Fruit fly (Drosophila melanogaster) whole organism, wandering third instar larva: ENCODE measurements around the gene CG6873.

Experiments used
- Abd-B ChIP-seq: fragments of >200 bp; optimal IDR thresholded peaks from 2 replicates; lab custom pipeline; 2017; ENCODE audit warnings: missing biosample characterization, missing genetic modification characterization
- CG32264 ChIP-seq: fragments of 200-800 bp; sonication (Bioruptor generic); optimal IDR thresholded peaks from 2 replicates; lab custom pipeline; 2016; ENCODE audit warnings: missing biosample characterization, missing genetic modification characterization
- CG9705 ChIP-seq: fragments of 200-800 bp; sonication (Bioruptor generic); optimal IDR thresholded peaks from 2 replicates; lab custom pipeline; 2018; ENCODE audit warnings: missing biosample characterization, mild to moderate bottlenecking, missing genetic modification characterization
- CrebA ChIP-seq: fragments of 200-800 bp; sonication (Bioruptor generic); optimal IDR thresholded peaks from 2 replicates; lab custom pipeline; 2016; ENCODE audit warnings: missing biosample characterization, mild to moderate bottlenecking, missing genetic modification characterization, borderline replicate concordance
- Dfd ChIP-seq: fragments of >200 bp; optimal IDR thresholded peaks from 2 replicates; lab custom pipeline; 2017; ENCODE audit warnings: missing biosample characterization, missing genetic modification characterization
- Dif ChIP-seq: fragments of 200-275, 200-300 bp; sonication (Bioruptor generic); optimal IDR thresholded peaks from 2 replicates; lab custom pipeline; 2018; ENCODE audit warnings: missing biosample characterization, missing genetic modification characterization; ENCODE audit not compliant: partially characterized antibody
- GATAd ChIP-seq: sonication (Bioruptor generic); optimal IDR thresholded peaks from 2 replicates; lab custom pipeline; 2016; ENCODE audit warnings: missing biosample characterization, missing genetic modification characterization
- HLH106 ChIP-seq: fragments of 200-800 bp; optimal IDR thresholded peaks from 3 replicates; lab custom pipeline; 2019; ENCODE audit warnings: missing biosample characterization, mild to moderate bottlenecking, missing genetic modification characterization, moderate library complexity
- Hnf4 ChIP-seq: fragments of 200-800 bp; sonication (Bioruptor generic); optimal IDR thresholded peaks from 2 replicates; lab custom pipeline; 2016; ENCODE audit warnings: missing biosample characterization, mild to moderate bottlenecking, missing genetic modification characterization
- Hr78 ChIP-seq: fragments of >200 bp; optimal IDR thresholded peaks from 2 replicates; lab custom pipeline; 2017; ENCODE audit warnings: missing biosample characterization, missing genetic modification characterization
- Hr83 ChIP-seq: fragments of 200-300 bp; sonication (Bioruptor generic); optimal IDR thresholded peaks from 2 replicates; lab custom pipeline; 2016; ENCODE audit warnings: missing biosample characterization, mild to moderate bottlenecking, missing genetic modification characterization, moderate library complexity; ENCODE audit not compliant: poor library complexity, severe bottlenecking
- Jra ChIP-seq: sonication (Bioruptor generic); optimal IDR thresholded peaks from 2 replicates; lab custom pipeline; 2016; ENCODE audit warnings: missing biosample characterization, missing genetic modification characterization
- Myc ChIP-seq: fragments of >200 bp; optimal IDR thresholded peaks from 2 replicates; lab custom pipeline; 2017
- N ChIP-seq: fragments of >200 bp; optimal IDR thresholded peaks from 2 replicates; lab custom pipeline; 2018; ENCODE audit warnings: missing biosample characterization, missing external identifiers, missing genetic modification characterization
- OdsH ChIP-seq: fragments of 200-800 bp; sonication (Bioruptor generic); optimal IDR thresholded peaks from 2 replicates; lab custom pipeline; 2016; ENCODE audit warnings: missing biosample characterization, mild to moderate bottlenecking, missing genetic modification characterization
- Rel ChIP-seq, 2 experiments: fragments of 200-800 bp; sonication (Bioruptor generic) in 1 of 2; optimal IDR thresholded peaks; 2 replicates in 1 of 2; 3 replicates in 1 of 2; lab custom pipeline; 2016 to 2019; ENCODE audit warnings: mild to moderate bottlenecking in 2 of 2, missing biosample characterization in 2 of 2, missing genetic modification characterization in 2 of 2, moderate library complexity in 1 of 2
- br ChIP-seq: fragments of 200-800 bp; sonication (Bioruptor generic); optimal IDR thresholded peaks from 2 replicates; lab custom pipeline; 2016; ENCODE audit warnings: missing biosample characterization, missing genetic modification characterization
- brk ChIP-seq: fragments of 200-800 bp; sonication (Bioruptor generic); optimal IDR thresholded peaks from 2 replicates; lab custom pipeline; 2016; ENCODE audit warnings: missing biosample characterization, mild to moderate bottlenecking, missing genetic modification characterization
- dmrt93B ChIP-seq: fragments of 200-800 bp; sonication (Bioruptor generic); optimal IDR thresholded peaks from 2 replicates; lab custom pipeline; 2018; ENCODE audit warnings: missing biosample characterization, mild to moderate bottlenecking, missing genetic modification characterization
- dsf ChIP-seq: sonication (Bioruptor generic); optimal IDR thresholded peaks from 2 replicates; lab custom pipeline; 2016; ENCODE audit warnings: missing biosample characterization, missing genetic modification characterization, borderline replicate concordance
- ey ChIP-seq: fragments of 200-800 bp; sonication (Bioruptor generic); optimal IDR thresholded peaks from 2 replicates; lab custom pipeline; 2016; ENCODE audit warnings: missing biosample characterization, missing genetic modification characterization
- h ChIP-seq: fragments of 200-800 bp; sonication (Bioruptor generic); optimal IDR thresholded peaks from 3 replicates; lab custom pipeline; 2016; ENCODE audit warnings: missing biosample characterization, mild to moderate bottlenecking, missing genetic modification characterization
- jim ChIP-seq: fragments of 175-275, 200-325 bp; sonication (Bioruptor generic); optimal IDR thresholded peaks from 2 replicates; lab custom pipeline; 2016; ENCODE audit warnings: missing biosample characterization, mild to moderate bottlenecking, missing genetic modification characterization
- lola ChIP-seq: fragments of >200 bp; optimal IDR thresholded peaks from 2 replicates; lab custom pipeline; 2017; ENCODE audit warnings: missing biosample characterization, missing genetic modification characterization
- pan ChIP-seq: fragments of >200 bp; optimal IDR thresholded peaks from 2 replicates; lab custom pipeline; 2017
- psq ChIP-seq: fragments of 200-800 bp; sonication (Bioruptor generic); optimal IDR thresholded peaks from 3 replicates; lab custom pipeline; 2017; ENCODE audit warnings: missing biosample characterization, mild to moderate bottlenecking, missing genetic modification characterization, moderate library complexity
- rgr ChIP-seq: fragments of 200-800 bp; sonication (Bioruptor generic); optimal IDR thresholded peaks from 3 replicates; lab custom pipeline; 2016; ENCODE audit warnings: missing biosample characterization, mild to moderate bottlenecking, missing genetic modification characterization
- sage ChIP-seq: fragments of 200-800 bp; sonication (Bioruptor generic); optimal IDR thresholded peaks from 2 replicates; lab custom pipeline; 2016; ENCODE audit warnings: missing biosample characterization, mild to moderate bottlenecking, missing genetic modification characterization
- sv ChIP-seq: fragments of 200-800 bp; sonication (Bioruptor generic); optimal IDR thresholded peaks from 3 replicates; lab custom pipeline; 2016; ENCODE audit warnings: missing biosample characterization, missing genetic modification characterization
- tai ChIP-seq: sonication (Bioruptor generic); optimal IDR thresholded peaks from 2 replicates; lab custom pipeline; 2016; ENCODE audit warnings: missing biosample characterization, missing genetic modification characterization
- usp ChIP-seq: fragments of >200 bp; optimal IDR thresholded peaks from 2 replicates; lab custom pipeline; 2017; ENCODE audit warnings: missing biosample characterization, missing genetic modification characterization
- woc ChIP-seq: sonication (Bioruptor generic); optimal IDR thresholded peaks from 2 replicates; lab custom pipeline; 2016; ENCODE audit warnings: missing biosample characterization, mild to moderate bottlenecking, missing genetic modification characterization

CG6873 gene

DNA sequence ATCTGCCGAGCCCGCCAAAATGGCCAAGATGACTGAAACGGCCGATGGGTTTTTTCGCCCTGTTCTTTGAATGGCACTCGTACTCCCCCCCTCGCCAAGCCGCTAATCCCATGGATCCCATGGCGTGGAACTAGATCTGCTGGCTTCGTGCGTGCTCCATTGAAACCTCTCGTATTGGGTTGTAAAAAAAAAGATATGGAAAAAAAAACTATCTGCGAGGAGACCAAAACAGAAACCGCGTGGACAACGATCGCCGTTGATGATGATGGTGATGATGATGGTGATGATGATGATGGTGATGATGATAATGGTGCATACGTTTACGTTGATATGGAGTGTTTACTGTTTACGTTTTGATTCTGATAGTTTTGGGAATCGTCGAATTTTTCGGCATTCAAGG is 37.9 kb downstream of the CG6873 start:
- no peak for TF ChIP-seq OdsH (GFP tag; lab: Kevin White, UChicago)
- TF ChIP-seq, all 38 proteins: peak for 0

DNA sequence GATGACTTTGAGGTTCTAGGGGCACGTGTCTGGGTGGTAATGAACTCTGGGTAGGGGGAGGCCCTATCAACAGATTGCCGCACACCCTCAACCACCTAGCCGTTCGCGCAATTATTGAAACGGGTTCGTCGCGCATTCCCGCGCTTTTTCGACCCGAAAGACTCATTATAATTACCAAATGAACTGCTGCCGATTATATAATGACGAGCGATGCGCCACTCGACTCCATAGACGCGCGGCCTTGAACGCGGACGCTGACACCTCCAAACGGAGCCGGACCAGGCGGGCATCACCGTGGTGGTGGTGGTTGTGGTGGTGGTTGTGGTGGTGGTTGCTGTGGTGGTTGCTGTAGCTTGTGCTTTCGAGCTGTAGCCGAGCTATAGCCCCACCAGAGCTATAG is 39.1 kb downstream of the CG6873 start:
- TF ChIP-seq Hr78 (no peak), Rel (GFP tag; optimal IDR thresholded peaks at IDR 0.05; lab: Kevin White, UChicago) (no peak), Rel (tag; optimal IDR thresholded peaks at IDR 0.05; lab: Kevin White, UChicago) (no peak), pan (no peak), h (no peak), CG32264 (GFP tag; lab: Kevin White, UChicago) (no peak), lola (GFP tag; lab: Kevin White, UChicago) (no peak), dmrt93B (GFP tag; lab: Kevin White, UChicago) (no peak), Dfd (GFP tag; lab: Kevin White, UChicago) (no peak), CrebA (GFP tag; lab: Kevin White, UChicago) (no peak), Hnf4 (GFP tag; lab: Kevin White, UChicago) (no peak), woc (GFP tag; lab: Kevin White, UChicago) (no peak), psq (GFP tag; lab: Kevin White, UChicago) (no peak), N (GFP tag; lab: Kevin White, UChicago) (no peak), CG9705 (GFP tag; lab: Kevin White, UChicago) (no peak), ey (GFP tag; lab: Kevin White, UChicago) (no peak), Abd-B (GFP tag; lab: Kevin White, UChicago) (no peak), sage (GFP tag; lab: Kevin White, UChicago) (no peak)
- TF ChIP-seq, all 38 proteins: peak for 0

DNA sequence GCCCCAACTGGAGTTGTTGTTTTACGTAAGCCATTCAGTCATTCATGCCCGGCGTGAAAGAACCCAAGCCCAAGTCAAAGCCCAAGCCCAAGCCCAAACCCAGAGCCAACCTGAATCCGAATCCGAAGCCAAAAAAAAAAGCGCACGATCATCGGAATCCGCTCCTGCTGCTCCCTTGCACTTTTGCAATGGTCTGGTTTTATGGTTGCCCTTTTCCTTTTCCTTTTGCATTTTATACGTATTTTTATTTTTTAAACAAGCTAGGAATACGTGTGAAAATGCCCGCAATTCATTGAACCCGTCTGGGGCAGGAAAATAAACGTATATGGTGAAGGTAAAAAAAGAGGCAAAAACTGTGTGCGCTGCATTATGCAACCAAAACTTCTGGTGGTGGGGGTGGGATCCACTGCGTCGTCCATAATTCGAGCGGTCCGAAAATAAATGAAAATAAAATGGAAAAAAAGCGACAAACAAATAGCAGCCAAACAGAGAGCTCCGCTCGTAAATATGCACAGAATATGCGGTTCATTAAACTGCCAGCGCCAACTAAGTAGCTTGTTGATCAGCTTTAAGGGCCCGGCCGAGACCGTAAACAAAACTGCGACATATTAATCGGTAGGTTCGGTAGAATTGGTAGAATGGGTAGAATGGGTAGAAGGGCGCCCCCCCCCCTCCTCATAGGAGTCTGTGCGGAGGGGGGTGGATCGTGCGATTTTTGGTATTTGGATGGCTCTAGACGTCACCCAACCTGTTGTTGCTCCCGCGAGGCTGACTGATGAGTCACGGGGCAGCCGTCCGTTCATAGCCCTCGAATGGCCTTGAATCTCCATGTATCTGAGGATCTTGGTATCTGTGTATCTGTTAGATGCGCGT is 40.2 kb downstream of the CG6873 start:
- TF ChIP-seq pan (no peak), h (no peak), Hr83 (GFP tag; lab: Kevin White, UChicago) (no peak), Dif (GFP tag; lab: Kevin White, UChicago) (no peak), ey (GFP tag; lab: Kevin White, UChicago) (no peak), CG9705 (GFP tag; lab: Kevin White, UChicago) (no peak), sage (GFP tag; lab: Kevin White, UChicago) (no peak), Myc (lab: Kevin White, UChicago) (no peak), br (GFP tag; lab: Kevin White, UChicago) (no peak), HLH106 (tag; lab: Kevin White, UChicago) (no peak), sv (no peak), psq (GFP tag; lab: Kevin White, UChicago) (no peak), rgr (no peak), usp (GFP tag; lab: Kevin White, UChicago) (no peak)
- TF ChIP-seq, all 38 proteins: peak for 0

DNA sequence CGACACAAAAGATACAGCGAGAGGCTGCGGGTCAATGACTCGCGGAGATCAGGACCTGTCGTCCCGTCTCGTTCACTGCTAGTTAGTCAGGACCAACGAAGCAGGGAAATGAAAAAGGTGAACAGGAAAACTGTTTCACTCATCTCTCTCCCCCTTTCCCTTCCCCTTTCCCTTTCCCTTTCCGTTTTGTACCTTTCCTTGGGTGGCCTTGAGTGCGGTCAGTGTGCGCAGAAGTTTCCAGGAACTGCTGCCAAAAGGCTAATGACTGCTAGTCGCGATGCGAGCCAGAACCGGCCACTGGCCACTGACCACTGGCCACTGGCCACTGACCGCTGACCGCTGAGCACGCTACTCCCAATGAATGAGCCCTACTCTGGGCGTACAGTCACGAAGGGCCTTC is 44.1 kb downstream of the CG6873 start:
- TF ChIP-seq tai, result no peak
- no peak for TF ChIP-seq GATAd
- TF ChIP-seq brk (GFP tag; lab: Kevin White, UChicago), result no peak
- no peak for TF ChIP-seq psq (GFP tag; lab: Kevin White, UChicago)
- TF ChIP-seq Myc (lab: Kevin White, UChicago), result no peak
- no peak for TF ChIP-seq dsf
- TF ChIP-seq Jra (GFP tag; lab: Kevin White, UChicago), result no peak
- no peak for TF ChIP-seq OdsH (GFP tag; lab: Kevin White, UChicago)
- TF ChIP-seq pan, result no peak
- TF ChIP-seq lola (GFP tag; lab: Kevin White, UChicago), result no peak
- TF ChIP-seq dmrt93B (GFP tag; lab: Kevin White, UChicago), result no peak
- TF ChIP-seq jim (GFP tag; lab: Kevin White, UChicago), result no peak
- TF ChIP-seq, all 38 proteins: peak for 0
